Fruit fly (Drosophila melanogaster): Measurements from ENCODE around the gene CG2233.

The CG2233 gene

DNA sequence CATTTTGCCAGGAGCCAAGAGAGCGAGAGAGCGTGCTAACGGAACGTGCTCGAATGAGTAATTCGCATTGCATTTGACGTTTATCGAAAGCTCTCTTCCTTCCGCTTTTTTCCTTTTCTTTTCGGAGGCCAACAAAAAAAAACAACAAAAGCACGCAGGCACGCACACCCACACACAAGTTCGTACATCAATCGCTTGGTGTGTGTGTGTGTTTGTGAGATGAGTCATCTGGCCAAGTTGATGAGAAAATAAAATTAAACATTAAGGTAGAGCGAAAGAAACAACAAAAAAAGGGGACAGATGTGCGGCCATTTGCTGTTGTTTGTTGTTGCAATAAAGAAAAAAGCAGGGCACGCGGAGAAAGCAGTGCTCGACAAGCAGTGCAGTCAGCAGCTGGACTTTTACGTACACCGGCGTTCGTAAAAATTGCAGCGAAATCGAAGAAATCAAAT is 25.9 kb upstream of the CG2233 start (continued):
- TF ChIP-seq CG8319 (GFP tag; optimal IDR thresholded peaks at IDR 0.05) (no peak), lz (GFP tag; optimal IDR thresholded peaks at IDR 0.05) (no peak), eg (GFP tag; IDR thresholded peaks at IDR 0.05) (peak; percentile 88), CG1621 (tag; optimal IDR thresholded peaks at IDR 0.05) (peak; percentile 45), topi (GFP tag; optimal IDR thresholded peaks at IDR 0.05) (peak; percentile 41), Blimp-1 (GFP tag; optimal IDR thresholded peaks at IDR 0.05) (peak; percentile 64), spab (GFP tag; optimal IDR thresholded peaks at IDR 0.05) (peak; percentile 63), Ets96B (tag; optimal IDR thresholded peaks at IDR 0.05) (peak; percentile 11), CG11294 (GFP tag; IDR thresholded peaks at IDR 0.05) (no peak), CG31627 (GFP tag; optimal IDR thresholded peaks at IDR 0.05) (no peak), CG6808 (GFP tag; optimal IDR thresholded peaks at IDR 0.05) (peak; percentile 81), Sox102F (GFP tag; optimal IDR thresholded peaks at IDR 0.05) (peak; percentile 69), Ets21C (GFP tag; optimal IDR thresholded peaks at IDR 0.05) (no peak), CG7368 (GFP tag; optimal IDR thresholded peaks at IDR 0.05) (peak; percentile 37), Met (GFP tag; optimal IDR thresholded peaks at IDR 0.05) (no peak), CG9139 (GFP tag; optimal IDR thresholded peaks at IDR 0.05) (peak; percentile 75), OdsH (GFP tag; optimal IDR thresholded peaks at IDR 0.05) (no peak), Eip78C (GFP tag) (peak; percentile 84), CG6854 (GFP tag; optimal IDR thresholded peaks at IDR 0.05) (peak; percentile 91), Sox14 (GFP tag; optimal IDR thresholded peaks at IDR 0.05) (peak; percentile 59), Smox (GFP tag; optimal IDR thresholded peaks at IDR 0.05) (no peak), CG16779 (tag; optimal IDR thresholded peaks at IDR 0.05) (no peak), CG10631 (GFP tag; optimal IDR thresholded peaks at IDR 0.05) (no peak), vri (GFP tag; optimal IDR thresholded peaks at IDR 0.05) (peak; percentile 80), Eip75B (GFP tag; optimal IDR thresholded peaks at IDR 0.05) (no peak), fd59A (GFP tag; optimal IDR thresholded peaks at IDR 0.05) (peak; percentile 18), CG15336 (GFP tag; IDR thresholded peaks at IDR 0.05) (peak; percentile 62), CG6792 (GFP tag; optimal IDR thresholded peaks at IDR 0.05) (peak; percentile 32), net (GFP tag; optimal IDR thresholded peaks at IDR 0.05) (peak; percentile 82), CG34406 (GFP tag; optimal IDR thresholded peaks at IDR 0.05) (peak; percentile 58), CG8119 (GFP tag; IDR thresholded peaks at IDR 0.05) (peak; percentile 70), CG10669 (GFP tag; optimal IDR thresholded peaks at IDR 0.05) (no peak), Gug (GFP tag; IDR thresholded peaks at IDR 0.05) (0 out of 2 replicates have a peak, but pooled peaks have one; percentile 25), cyc (GFP tag; optimal IDR thresholded peaks at IDR 0.05) (no peak), salr (GFP tag; optimal IDR thresholded peaks at IDR 0.05) (no peak), CG6163 (GFP tag; IDR thresholded peaks at IDR 0.05) (peak; percentile 84), CG3919 (GFP tag; optimal IDR thresholded peaks at IDR 0.05) (no peak), CG3032 (tag; optimal IDR thresholded peaks at IDR 0.05) (peak; percentile 4), Hr39 (GFP tag; optimal IDR thresholded peaks at IDR 0.05) (no peak)

DNA sequence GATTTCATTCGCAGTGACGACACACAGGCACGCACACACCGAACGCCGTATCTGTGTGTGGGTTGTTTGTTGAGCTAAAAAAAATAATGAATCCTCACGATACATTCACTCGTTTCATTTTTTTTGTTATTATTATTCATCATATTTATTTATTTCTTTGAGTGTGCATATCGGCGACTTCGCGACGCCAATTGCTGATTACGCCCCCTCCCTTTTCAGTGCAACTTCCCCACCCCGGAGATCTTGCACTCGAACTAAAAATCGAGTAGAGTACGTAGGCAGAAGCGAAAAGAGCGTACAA is 24.8 kb upstream of the CG2233 start:
- TF ChIP-seq ss (GFP tag; optimal IDR thresholded peaks at IDR 0.05) (peak in 1 of 2 experiments; percentile 67), Smox (GFP tag; optimal IDR thresholded peaks at IDR 0.05) (no peak), Hr4 (GFP tag; optimal IDR thresholded peaks at IDR 0.05) (peak; percentile 1), CG10631 (GFP tag; optimal IDR thresholded peaks at IDR 0.05) (peak; percentile 1), CG6163 (GFP tag; IDR thresholded peaks at IDR 0.05) (0 out of 3 replicates have a peak, but pooled peaks have one; percentile 10), Eip78C (GFP tag) (peak; percentile 88), CG6792 (GFP tag; optimal IDR thresholded peaks at IDR 0.05) (no peak), lz (GFP tag; optimal IDR thresholded peaks at IDR 0.05) (no peak)
